Fruit fly (Drosophila melanogaster): ENCODE results near the gene Poc1.

dm6 chr3L:13384489-13384888 lies 5.3 kb downstream of the Poc1 start, which contains the start of gene CG14110:
- no peak for TF ChIP-seq CG9948 (tag; optimal IDR thresholded peaks at IDR 0.05)
- TF ChIP-seq Snoo (tag; optimal IDR thresholded peaks at IDR 0.05) = no peak
- no peak for TF ChIP-seq CG32121 (GFP tag; IDR thresholded peaks at IDR 0.05)
- no peak for TF ChIP-seq CG10348 (GFP tag; IDR thresholded peaks at IDR 0.05)
- TF ChIP-seq CG12605 (GFP tag; IDR thresholded peaks at IDR 0.05) = no peak
- TF ChIP-seq Pif1B (GFP tag; optimal IDR thresholded peaks at IDR 0.05) = no peak
- TF ChIP-seq CG34367 (tag; optimal IDR thresholded peaks at IDR 0.05) = no peak
- no peak for TF ChIP-seq CG14655 (GFP tag; optimal IDR thresholded peaks at IDR 0.05)
- TF ChIP-seq CG8159 (tag; optimal IDR thresholded peaks at IDR 0.05) = no peak
- no peak for TF ChIP-seq CG8301 (tag; optimal IDR thresholded peaks at IDR 0.05)
- no peak for TF ChIP-seq fd96Ca (GFP tag; IDR thresholded peaks at IDR 0.05)

Measured in whole organism, pupa.